Worm (Caenorhabditis elegans): Measurements from ENCODE around the gene ncx-10.

The ncx-10 gene

ce11 chrV:7904389-7904788, 28.5 kb downstream of the ncx-10 start:
- TF ChIP-seq F16B12.6 (tag; optimal IDR thresholded peaks at IDR 0.05) (no peak), unc-30 (tag; optimal IDR thresholded peaks at IDR 0.05) (no peak), blmp-1 (tag; optimal IDR thresholded peaks at IDR 0.05) (no peak), hlh-17 (GFP tag; optimal IDR thresholded peaks at IDR 0.05; ENCODE audit: borderline replicate concordance) (no peak), nhr-28 (tag; optimal IDR thresholded peaks at IDR 0.05) (no peak), sox-4 (tag; optimal IDR thresholded peaks at IDR 0.05) (no peak), nhr-84 (tag; optimal IDR thresholded peaks at IDR 0.05) (no peak)

- peak; percentile 63 for TF ChIP-seq nhr-71 (tag; optimal IDR thresholded peaks at IDR 0.05)
- TF ChIP-seq egl-27 (tag; optimal IDR thresholded peaks at IDR 0.05), result no peak
- TF ChIP-seq dsc-1 (tag; optimal IDR thresholded peaks at IDR 0.05), result peak; percentile 43
- TF ChIP-seq nhr-47 (tag; optimal IDR thresholded peaks at IDR 0.05), result peak; percentile 9
- no peak for TF ChIP-seq ceh-63 (GFP tag; optimal IDR thresholded peaks at IDR 0.05)
- peak; percentile 47 for TF ChIP-seq sox-4 (tag; optimal IDR thresholded peaks at IDR 0.05)
- peak; percentile 78 for TF ChIP-seq fkh-8 (tag; optimal IDR thresholded peaks at IDR 0.05)
- TF ChIP-seq nhr-11 (tag; optimal IDR thresholded peaks at IDR 0.05), result peak; percentile 25
These were observed 31.7 kb downstream of the ncx-10 start for ce11 chrV:7901222-7901621.

- TF ChIP-seq sup-37 (GFP tag; optimal IDR thresholded peaks at IDR 0.05) (no peak), egl-27 (tag; optimal IDR thresholded peaks at IDR 0.05) (no peak), fkh-8 (tag; optimal IDR thresholded peaks at IDR 0.05) (no peak), nhr-90 (tag; optimal IDR thresholded peaks at IDR 0.05; ENCODE audit: poor library complexity) (no peak), Y116A8C.19 (tag; optimal IDR thresholded peaks at IDR 0.05; ENCODE audit: borderline replicate concordance) (no peak), C34B4.2 (tag; optimal IDR thresholded peaks at IDR 0.05) (no peak), tbx-2 (tag; optimal IDR thresholded peaks at IDR 0.05) (no peak), F16B12.6 (tag; optimal IDR thresholded peaks at IDR 0.05) (no peak)
These were observed 33.1 kb downstream of the ncx-10 start, which contains the start of gene F40A3.7 for ce11 chrV:7899761-7900160. Gene F40A3.7, minus strand, starts transcription at chrV:7899861.

ce11 chrV:7893812-7894381, 39.0 kb downstream of the ncx-10 start, which contains the start of gene F40A3.6:
Gene F40A3.6, minus strand, starts transcription at chrV:7893862.
- no peak for TF ChIP-seq elt-2 (tag; optimal IDR thresholded peaks at IDR 0.05)
- no peak for TF ChIP-seq tbx-2 (tag; optimal IDR thresholded peaks at IDR 0.05)
- TF ChIP-seq rnt-1 (tag; optimal IDR thresholded peaks at IDR 0.05), result peak; percentile 80
- TF ChIP-seq irx-1 (tag; optimal IDR thresholded peaks at IDR 0.05), result no peak
- peak; percentile 39 to 41 for TF ChIP-seq lsy-2 (tag; optimal IDR thresholded peaks at IDR 0.05)
- TF ChIP-seq C04F5.9 (tag; optimal IDR thresholded peaks at IDR 0.05), result no peak
- peak; percentile 77 for TF ChIP-seq ceh-63 (GFP tag; optimal IDR thresholded peaks at IDR 0.05)
- peak; percentile 56 for TF ChIP-seq nhr-19 (GFP tag; conservative IDR thresholded peaks at IDR 0.05)
- TF ChIP-seq nhr-28 (tag; optimal IDR thresholded peaks at IDR 0.05), result no peak
- peak; percentile 3 to 24 for TF ChIP-seq efl-1 (optimal IDR thresholded peaks at IDR 0.05)
- peak; percentile 11 to 82 for TF ChIP-seq efl-1 (GFP tag; optimal IDR thresholded peaks at IDR 0.05 in 1 of 2)
- peak; percentile 40 for TF ChIP-seq ztf-4 (tag; optimal IDR thresholded peaks at IDR 0.05)
- TF ChIP-seq nhr-237 (tag; optimal IDR thresholded peaks at IDR 0.05), result no peak
- TF ChIP-seq nhr-12 (tag; optimal IDR thresholded peaks at IDR 0.05), result no peak
- no peak for TF ChIP-seq ceh-88 (GFP tag; IDR thresholded peaks at IDR 0.05)
- no peak for TF ChIP-seq efl-3 (GFP tag; optimal IDR thresholded peaks at IDR 0.05)
- TF ChIP-seq nhr-84 (tag; optimal IDR thresholded peaks at IDR 0.05), result no peak
- TF ChIP-seq snu-23 (GFP tag; optimal IDR thresholded peaks at IDR 0.05), result peak; percentile 62
- TF ChIP-seq egl-13 (tag; optimal IDR thresholded peaks at IDR 0.05), result peak; percentile 64
- TF ChIP-seq aly-2 (tag; optimal IDR thresholded peaks at IDR 0.05), result no peak
- no peak for TF ChIP-seq ceh-90 (tag; optimal IDR thresholded peaks at IDR 0.05)
- TF ChIP-seq mep-1 (tag; optimal IDR thresholded peaks at IDR 0.05), result peak; percentile 20
- peak; percentile 10 for TF ChIP-seq nhr-20 (tag; optimal IDR thresholded peaks at IDR 0.05)
- peak; percentile 29 for TF ChIP-seq nhr-47 (tag; optimal IDR thresholded peaks at IDR 0.05)
- TF ChIP-seq dsc-1 (tag; optimal IDR thresholded peaks at IDR 0.05), result peak; percentile 54
- no peak for TF ChIP-seq isw-1 (GFP tag; IDR thresholded peaks at IDR 0.05)
- no peak for TF ChIP-seq vab-15 (tag; optimal IDR thresholded peaks at IDR 0.05)
- TF ChIP-seq grh-1 (GFP tag; IDR thresholded peaks at IDR 0.05), result no peak
- peak; percentile 6 for TF ChIP-seq fkh-4 (tag; optimal IDR thresholded peaks at IDR 0.05; ENCODE audit: borderline replicate concordance)
- TF ChIP-seq elt-3 (tag; optimal IDR thresholded peaks at IDR 0.05), result no peak
- no peak for TF ChIP-seq lin-35 (GFP tag; optimal IDR thresholded peaks at IDR 0.05)
- peak; percentile 100 for TF ChIP-seq pag-3 (tag; optimal IDR thresholded peaks at IDR 0.05; ENCODE audit: borderline replicate concordance, insufficient read depth)
- no peak for TF ChIP-seq ces-1 (GFP tag; optimal IDR thresholded peaks at IDR 0.05)

Measured in whole organism, L1 larva.